Fruit fly (Drosophila melanogaster) whole organism, embryonic: Measurements from ENCODE around the gene G6P.

ENCODE experiments used
- B-H2 ChIP-seq: fragments of 200-800 bp; sonication (Bioruptor generic); optimal IDR thresholded peaks from 2 replicates; lab custom pipeline; 2018; ENCODE audit warnings: missing biosample characterization, mild to moderate bottlenecking, missing genetic modification characterization
- CG10431 ChIP-seq: fragments of 200-800 bp; sonication (Bioruptor generic); optimal IDR thresholded peaks from 3 replicates; lab custom pipeline; 2018; ENCODE audit warnings: missing biosample characterization, mild to moderate bottlenecking, missing genetic modification characterization
- CG10543 ChIP-seq: fragments of 200-800 bp; sonication (Bioruptor generic); optimal IDR thresholded peaks from 3 replicates; lab custom pipeline; 2017; ENCODE audit warnings: missing biosample characterization, mild to moderate bottlenecking, missing genetic modification characterization, moderate library complexity
- CG10979 ChIP-seq: fragments of 200-800 bp; sonication (Bioruptor generic); optimal IDR thresholded peaks from 2 replicates; lab custom pipeline; 2018; ENCODE audit warnings: missing biosample characterization, mild to moderate bottlenecking, missing genetic modification characterization, moderate library complexity
- CG13424 ChIP-seq: fragments of 200-800 bp; sonication (Bioruptor generic); optimal IDR thresholded peaks from 2 replicates; lab custom pipeline; 2019; ENCODE audit warnings: missing biosample characterization, mild to moderate bottlenecking, missing genetic modification characterization, moderate library complexity
- CG17328 ChIP-seq: fragments of 200-800 bp; sonication (Bioruptor generic); IDR thresholded peaks from 2 replicates; pipeline ENCODE4 v1.3.6; 2022; ENCODE audit warnings: missing biosample characterization, missing genetic modification characterization
- CG17359 ChIP-seq: fragments of 200-800 bp; sonication (Bioruptor generic); optimal IDR thresholded peaks from 3 replicates; lab custom pipeline; 2018; ENCODE audit warnings: missing biosample characterization, mild to moderate bottlenecking, missing genetic modification characterization, moderate library complexity
- CG17829 ChIP-seq: fragments of 200-800 bp; optimal IDR thresholded peaks from 2 replicates; lab custom pipeline; 2019; ENCODE audit warnings: missing biosample characterization, mild to moderate bottlenecking, missing genetic modification characterization, moderate library complexity
- CG30431 ChIP-seq: fragments of 200-800 bp; sonication (Bioruptor generic); optimal IDR thresholded peaks from 2 replicates; lab custom pipeline; 2017; ENCODE audit warnings: missing biosample characterization, missing genetic modification characterization
- CG4424 ChIP-seq: fragments of 200-800 bp; sonication (Bioruptor generic); optimal IDR thresholded peaks from 3 replicates; lab custom pipeline; 2016; ENCODE audit warnings: missing biosample characterization, missing genetic modification characterization
- CG6654 ChIP-seq: fragments of 200-800 bp; sonication (Bioruptor generic); optimal IDR thresholded peaks from 2 replicates; lab custom pipeline; 2017; ENCODE audit warnings: missing biosample characterization, mild to moderate bottlenecking, missing genetic modification characterization
- CG8281 ChIP-seq: fragments of 200-800 bp; sonication (Bioruptor generic); optimal IDR thresholded peaks from 2 replicates; lab custom pipeline; 2018; ENCODE audit warnings: missing biosample characterization, mild to moderate bottlenecking, missing genetic modification characterization, moderate library complexity
- CG8290 ChIP-seq, 3 experiments: fragments of 200-800 bp; sonication (Bioruptor generic); optimal IDR thresholded peaks; 2 replicates each; lab custom pipeline; 2016 to 2019; ENCODE audit warnings: missing biosample characterization in 3 of 3, missing genetic modification characterization in 3 of 3, mild to moderate bottlenecking in 2 of 3, moderate library complexity in 1 of 3
- CG9797 ChIP-seq: fragments of 200-800 bp; sonication (Bioruptor generic); optimal IDR thresholded peaks from 3 replicates; lab custom pipeline; 2018; ENCODE audit warnings: missing biosample characterization, mild to moderate bottlenecking, missing genetic modification characterization
- CG9932 ChIP-seq: fragments of 200-800 bp; sonication (Bioruptor generic); IDR thresholded peaks from 2 replicates; pipeline ENCODE4 v1.3.6; 2022; ENCODE audit warnings: missing biosample characterization, missing genetic modification characterization
- Dek ChIP-seq: fragments of 200-800 bp; sonication (Bioruptor generic); optimal IDR thresholded peaks from 3 replicates; lab custom pipeline; 2019; ENCODE audit warnings: missing biosample characterization, mild to moderate bottlenecking, missing genetic modification characterization, moderate library complexity
- Dref ChIP-seq: fragments of 200-800 bp; sonication (Bioruptor generic); IDR thresholded peaks from 2 replicates; pipeline ENCODE4 v1.3.6; 2022; ENCODE audit warnings: missing biosample characterization, missing genetic modification characterization
- Ets97D ChIP-seq: fragments of 200-800 bp; sonication (Bioruptor generic); optimal IDR thresholded peaks from 3 replicates; lab custom pipeline; 2016; ENCODE audit warnings: missing biosample characterization, missing genetic modification characterization
- HmgZ ChIP-seq: fragments of 200-800 bp; sonication (Bioruptor generic); optimal IDR thresholded peaks from 2 replicates; lab custom pipeline; 2018; ENCODE audit warnings: missing biosample characterization, mild to moderate bottlenecking, missing genetic modification characterization
- Jarid2 ChIP-seq: fragments of 200-800 bp; sonication (Bioruptor generic); optimal IDR thresholded peaks from 3 replicates; lab custom pipeline; 2017; ENCODE audit warnings: mild to moderate bottlenecking, missing biosample characterization, missing genetic modification reagents, missing genetic modification characterization
- MESR4 ChIP-seq: fragments of 200-800 bp; sonication (Bioruptor generic); optimal IDR thresholded peaks from 2 replicates; lab custom pipeline; 2018; ENCODE audit warnings: missing biosample characterization, mild to moderate bottlenecking, missing genetic modification characterization, moderate library complexity
- NFAT ChIP-seq: fragments of 200-800 bp; sonication (Bioruptor generic); IDR thresholded peaks from 2 replicates; pipeline ENCODE4 v1.3.6; 2022; ENCODE audit warnings: missing biosample characterization, missing genetic modification characterization
- Neu2 ChIP-seq: fragments of 200-800 bp; sonication (Bioruptor generic); optimal IDR thresholded peaks from 3 replicates; lab custom pipeline; 2016; ENCODE audit warnings: missing biosample characterization, missing genetic modification characterization, borderline replicate concordance
- NfI ChIP-seq: fragments of 200-800 bp; sonication (Bioruptor generic); optimal IDR thresholded peaks from 3 replicates; lab custom pipeline; 2018; ENCODE audit warnings: missing biosample characterization, mild to moderate bottlenecking, missing genetic modification characterization, moderate library complexity
- Vsx1 ChIP-seq: fragments of 200-800 bp; sonication (Bioruptor generic); optimal IDR thresholded peaks from 2 replicates; lab custom pipeline; 2017; ENCODE audit warnings: missing biosample characterization, mild to moderate bottlenecking, missing genetic modification characterization, missing genetic modification reagents
- Xbp1 ChIP-seq: fragments of 200-800 bp; sonication (Bioruptor generic); optimal IDR thresholded peaks from 3 replicates; lab custom pipeline; 2016; ENCODE audit warnings: missing biosample characterization, mild to moderate bottlenecking, missing genetic modification characterization
- amos ChIP-seq: fragments of 200-800 bp; sonication (Bioruptor generic); IDR thresholded peaks from 2 replicates; pipeline ENCODE4 v1.3.6; 2022; ENCODE audit warnings: missing biosample characterization, missing genetic modification characterization; ENCODE audit not compliant: partially characterized antibody
- bbx ChIP-seq: fragments of 200-800 bp; sonication (Bioruptor generic); IDR thresholded peaks from 2 replicates; pipeline ENCODE4 v1.3.6; 2022; ENCODE audit warnings: missing biosample characterization, missing genetic modification characterization; ENCODE audit not compliant: partially characterized antibody
- bsh ChIP-seq, 2 experiments: fragments of 200-800 bp; sonication (Bioruptor generic); optimal IDR thresholded peaks; 2 replicates each; lab custom pipeline; 2017 to 2018; ENCODE audit warnings: mild to moderate bottlenecking in 2 of 2, missing biosample characterization in 2 of 2, missing genetic modification characterization in 2 of 2, moderate library complexity in 1 of 2
- chinmo ChIP-seq: fragments of 200-800 bp; sonication (Bioruptor generic); IDR thresholded peaks from 4 replicates; pipeline ENCODE4 v1.3.6; 2022; ENCODE audit warnings: missing biosample characterization, missing genetic modification characterization; ENCODE audit not compliant: partially characterized antibody
- dmrt11E ChIP-seq: fragments of 200-800 bp; sonication (Bioruptor generic); optimal IDR thresholded peaks from 3 replicates; lab custom pipeline; 2018; ENCODE audit warnings: missing biosample characterization, mild to moderate bottlenecking, missing genetic modification characterization, moderate library complexity
- gfzf ChIP-seq: fragments of 200-800 bp; sonication (Bioruptor generic); optimal IDR thresholded peaks from 2 replicates; lab custom pipeline; 2016; ENCODE audit warnings: missing biosample characterization, mild to moderate bottlenecking, missing genetic modification characterization, moderate library complexity
- gsb-n ChIP-seq: fragments of 200-800 bp; sonication (Bioruptor generic); optimal IDR thresholded peaks from 3 replicates; lab custom pipeline; 2018; ENCODE audit warnings: missing biosample characterization, mild to moderate bottlenecking, missing genetic modification characterization
- knrl ChIP-seq: fragments of 200-800 bp; sonication (Bioruptor generic); IDR thresholded peaks from 3 replicates; pipeline ENCODE4 v1.3.6; 2022; ENCODE audit warnings: missing biosample characterization, missing genetic modification characterization; ENCODE audit not compliant: partially characterized antibody
- lbe ChIP-seq: fragments of 200-800 bp; sonication (Bioruptor generic); optimal IDR thresholded peaks from 2 replicates; lab custom pipeline; 2016; ENCODE audit warnings: missing biosample characterization, mild to moderate bottlenecking, missing genetic modification characterization
- mirr ChIP-seq: fragments of 200-800 bp; sonication (Bioruptor generic); optimal IDR thresholded peaks from 3 replicates; lab custom pipeline; 2018; ENCODE audit warnings: missing biosample characterization, mild to moderate bottlenecking, missing genetic modification characterization
- nerfin-1 ChIP-seq: fragments of 200-800 bp; sonication (Bioruptor generic); optimal IDR thresholded peaks from 3 replicates; lab custom pipeline; 2019; ENCODE audit warnings: missing biosample characterization, mild to moderate bottlenecking, missing genetic modification characterization, moderate library complexity
- oc ChIP-seq: fragments of 200-800 bp; sonication (Bioruptor generic); optimal IDR thresholded peaks from 2 replicates; lab custom pipeline; 2018; ENCODE audit warnings: missing biosample characterization, mild to moderate bottlenecking, missing genetic modification characterization, moderate library complexity
- ro ChIP-seq: fragments of 200-800 bp; sonication (Bioruptor generic); IDR thresholded peaks from 2 replicates; pipeline ENCODE4 v1.3.6; 2022; ENCODE audit warnings: missing biosample characterization, missing genetic modification characterization
- row ChIP-seq: fragments of 200-800 bp; sonication (Bioruptor generic); IDR thresholded peaks from 3 replicates; pipeline ENCODE4 v1.3.6; 2022; ENCODE audit warnings: missing biosample characterization, missing genetic modification characterization
- sqz ChIP-seq: fragments of 200-800 bp; sonication (Bioruptor generic); optimal IDR thresholded peaks from 3 replicates; lab custom pipeline; 2018; ENCODE audit warnings: missing biosample characterization, mild to moderate bottlenecking, missing genetic modification characterization
- stwl ChIP-seq: fragments of 200-800 bp; sonication (Bioruptor generic); optimal IDR thresholded peaks from 3 replicates; lab custom pipeline; 2018; ENCODE audit warnings: missing biosample characterization, mild to moderate bottlenecking, missing genetic modification characterization, moderate library complexity
- sug ChIP-seq: fragments of 200-800 bp; optimal IDR thresholded peaks from 2 replicates; lab custom pipeline; 2019; ENCODE audit warnings: missing biosample characterization, mild to moderate bottlenecking, missing genetic modification characterization, moderate library complexity
- tap ChIP-seq: fragments of 200-800 bp; optimal IDR thresholded peaks from 3 replicates; lab custom pipeline; 2019; ENCODE audit warnings: missing biosample characterization, mild to moderate bottlenecking, missing genetic modification characterization, moderate library complexity
- trem ChIP-seq: fragments of 200-800 bp; optimal IDR thresholded peaks from 3 replicates; lab custom pipeline; 2019; ENCODE audit warnings: missing biosample characterization, mild to moderate bottlenecking, missing genetic modification characterization, moderate library complexity
- unc-4 ChIP-seq: fragments of 200-800 bp; sonication (Bioruptor generic); IDR thresholded peaks from 2 replicates; pipeline ENCODE4 v1.3.6; 2022; ENCODE audit warnings: missing biosample characterization, missing genetic modification characterization; ENCODE audit not compliant: partially characterized antibody
- zf30C ChIP-seq: fragments of 200-800 bp; sonication (Bioruptor generic); optimal IDR thresholded peaks from 3 replicates; lab custom pipeline; 2018; ENCODE audit warnings: missing biosample characterization, mild to moderate bottlenecking, missing genetic modification characterization

G6P gene

dm6 chr2L:2769476-2770185 is 45.9 kb downstream of the G6P start, which contains the start of the genes colt and HINT1 (continued):
- no peak for TF ChIP-seq oc
- TF ChIP-seq Ets97D: peak; percentile 45
- no peak for TF ChIP-seq CG6654 (GFP tag; lab: Kevin White, UChicago)
- peak; percentile 47 for TF ChIP-seq row (GFP tag; lab: Robert Waterston, UW)
- no peak for TF ChIP-seq CG8281 (tag; lab: Kevin White, UChicago)
- TF ChIP-seq bsh (GFP tag; optimal IDR thresholded peaks at IDR 0.05; lab: Kevin White, UChicago): peak in 1 of 2 experiments; percentile 92
- peak; percentile 41 for TF ChIP-seq sug
- TF ChIP-seq Dek (tag; lab: Kevin White, UChicago): peak; percentile 27
- TF ChIP-seq Jarid2: no peak
- TF ChIP-seq CG10979: peak; percentile 37
- TF ChIP-seq CG8290 (GFP tag; optimal IDR thresholded peaks at IDR 0.05; lab: Kevin White, UChicago): no peak
- peak in 1 of 2 experiments; percentile 18 for TF ChIP-seq CG8290 (tag; optimal IDR thresholded peaks at IDR 0.05; lab: Kevin White, UChicago)
- TF ChIP-seq unc-4 (GFP tag; lab: Robert Waterston, UW): peak; percentile 44
- TF ChIP-seq Dref (GFP tag; lab: Robert Waterston, UW): peak; percentile 39
- TF ChIP-seq sqz (GFP tag; lab: Kevin White, UChicago): peak; percentile 33
- peak; percentile 6 for TF ChIP-seq zf30C
- peak; percentile 8 for TF ChIP-seq CG13424 (tag; lab: Kevin White, UChicago)
- TF ChIP-seq CG10543: peak; percentile 0
- TF ChIP-seq MESR4 (GFP tag; lab: Kevin White, UChicago): peak; percentile 96
- peak; percentile 24 for TF ChIP-seq NfI (GFP tag; lab: Kevin White, UChicago)
- TF ChIP-seq amos: peak; percentile 53
- peak; percentile 91 for TF ChIP-seq gfzf (GFP tag; lab: Kevin White, UChicago)
- peak; percentile 28 for TF ChIP-seq gsb-n (tag; lab: Kevin White, UChicago)
- TF ChIP-seq knrl (GFP tag; lab: Robert Waterston, UW): peak; percentile 36; the same call in 1 of the 3 replicates
- peak; percentile 22 for TF ChIP-seq CG10431 (GFP tag; lab: Kevin White, UChicago)
- TF ChIP-seq CG30431 (GFP tag; lab: Kevin White, UChicago): no peak
- peak; percentile 74 for TF ChIP-seq CG9797
- TF ChIP-seq nerfin-1 (tag; lab: Kevin White, UChicago): peak; percentile 56
- TF ChIP-seq B-H2: no peak
- TF ChIP-seq chinmo (GFP tag; lab: Robert Waterston, UW): 0 out of 4 replicates have a peak, but pooled peaks have one; percentile 46
- peak; percentile 9; the same call in 1 of the 2 replicates for TF ChIP-seq bbx (GFP tag; lab: Robert Waterston, UW)
- peak; percentile 99 for TF ChIP-seq trem (tag; lab: Kevin White, UChicago)
- peak; percentile 6 for TF ChIP-seq dmrt11E (tag; lab: Kevin White, UChicago)
- peak; percentile 59 for TF ChIP-seq Vsx1
- TF ChIP-seq CG17829 (tag; lab: Kevin White, UChicago): peak; percentile 52
- no peak for TF ChIP-seq Neu2 (GFP tag; lab: Kevin White, UChicago)
- peak; percentile 33; the same call in 1 of the 2 replicates for TF ChIP-seq CG9932 (GFP tag; lab: Robert Waterston, UW)
- TF ChIP-seq tap: peak; percentile 15
- TF ChIP-seq Xbp1 (GFP tag; lab: Kevin White, UChicago): peak; percentile 22
- no peak for TF ChIP-seq CG17328 (GFP tag; lab: Robert Waterston, UW)
- peak; percentile 35 for TF ChIP-seq lbe
- peak; percentile 41 for TF ChIP-seq mirr
- peak; percentile 50 for TF ChIP-seq HmgZ (tag; lab: Kevin White, UChicago)
- TF ChIP-seq ro (GFP tag; lab: Robert Waterston, UW): no peak
- TF ChIP-seq CG4424 (GFP tag; lab: Kevin White, UChicago): peak; percentile 32
- peak; percentile 51; the same call in 1 of the 2 replicates for TF ChIP-seq NFAT (GFP tag; lab: Robert Waterston, UW)
- no peak for TF ChIP-seq CG17359 (tag; lab: Kevin White, UChicago)
- TF ChIP-seq stwl: peak; percentile 80
